Fruit fly (Drosophila melanogaster): ENCODE data around the gene CG6254.

dm6 chr3R:10189520-10189919 is 28.4 kb upstream of the CG6254 start, which contains the start of gene CG12814:
- TF ChIP-seq Sin3A (optimal IDR thresholded peaks at IDR 0.05) (no peak), h (optimal IDR thresholded peaks at IDR 0.05) (no peak), psq (optimal IDR thresholded peaks at IDR 0.05) (no peak)
